Worm (Caenorhabditis elegans) whole organism, L4 larva: ENCODE data around the gene F08F8.10.
A peak's percentile ranks its signal among the peaks of the same experiment; 100 is the strongest.

Experiments used
- F26F4.8 ChIP-seq: fragments of 200-800 bp; sonication (Bioruptor generic); conservative IDR thresholded peaks from 2 replicates; pipeline ENCODE4 v1.3.6; 2022; ENCODE audit warnings: missing genetic modification characterization, missing compliant biosample characterization
- F49E8.2 ChIP-seq: sonication (generic microtip); optimal IDR thresholded peaks from 2 replicates; lab custom pipeline; 2016; ENCODE audit warnings: missing compliant biosample characterization, mild to moderate bottlenecking, missing genetic modification characterization, borderline replicate concordance
- R02D3.7 ChIP-seq: fragments of 150-350 bp; sonication (generic microtip); optimal IDR thresholded peaks from 3 replicates; lab custom pipeline; 2014; ENCODE audit warnings: missing biosample characterization, missing genetic modification characterization
- Y105C5A.15 ChIP-seq: fragments of 200-800 bp; sonication (Bioruptor generic); IDR thresholded peaks from 2 replicates; pipeline ENCODE4 v1.3.6; 2022; ENCODE audit warnings: missing genetic modification characterization, missing compliant biosample characterization
- Y48G9A.11 ChIP-seq: fragments of 200-800 bp; sonication (Bioruptor generic); IDR thresholded peaks from 2 replicates; pipeline ENCODE4 v1.3.6; 2022; ENCODE audit warnings: missing genetic modification reagents, missing genetic modification characterization, missing compliant biosample characterization
- Y75B8A.6 ChIP-seq: fragments of 200-800 bp; sonication (Bioruptor generic); IDR thresholded peaks from 2 replicates; pipeline ENCODE4 v1.3.6; 2022; ENCODE audit warnings: missing genetic modification reagents, missing genetic modification characterization, missing compliant biosample characterization
- ZK337.2 ChIP-seq: fragments of 200-800 bp; sonication (Bioruptor generic); IDR thresholded peaks from 2 replicates; pipeline ENCODE4 v1.3.6; 2022; ENCODE audit warnings: missing genetic modification reagents, missing genetic modification characterization, missing compliant biosample characterization
- aha-1 ChIP-seq: fragments of 150-350 bp; peaks from one replicate; lab custom pipeline; 2014; ENCODE audit warnings: missing biosample characterization, missing genetic modification characterization
- ama-1 ChIP-seq: fragments of 150-350 bp; optimal IDR thresholded peaks from 2 replicates; lab custom pipeline; 2014; ENCODE audit warnings: inconsistent platforms, mixed read lengths
- ceh-28 ChIP-seq: fragments of 150-350 bp; optimal IDR thresholded peaks from 2 replicates; lab custom pipeline; 2014; ENCODE audit warnings: missing biosample characterization, missing genetic modification reagents, missing genetic modification characterization
- ceh-32 ChIP-seq: sonication (generic microtip); optimal IDR thresholded peaks from 2 replicates; lab custom pipeline; 2016; ENCODE audit warnings: mild to moderate bottlenecking, missing genetic modification characterization, missing compliant biosample characterization; ENCODE audit not compliant: poor library complexity
- cey-2 ChIP-seq: sonication (generic microtip); optimal IDR thresholded peaks from 3 replicates; lab custom pipeline; 2017; ENCODE audit warnings: missing genetic modification characterization, mild to moderate bottlenecking, missing compliant biosample characterization, antibody characterized with exemption, borderline replicate concordance; ENCODE audit not compliant: insufficient read depth
- dpl-1 ChIP-seq: fragments of 150-350 bp; optimal IDR thresholded peaks from 2 replicates; lab custom pipeline; 2014; ENCODE audit warnings: missing biosample characterization, missing genetic modification reagents, missing genetic modification characterization
- egl-27 ChIP-seq: sonication (generic microtip); optimal IDR thresholded peaks from 3 replicates; lab custom pipeline; 2017; ENCODE audit warnings: missing biosample characterization, missing genetic modification reagents, missing genetic modification characterization
- egl-43 ChIP-seq: fragments of 200-800 bp; sonication (Bioruptor generic); IDR thresholded peaks from 2 replicates; pipeline ENCODE4 v1.3.6; 2022; ENCODE audit warnings: missing genetic modification reagents, missing genetic modification characterization, missing compliant biosample characterization
- hlh-11 ChIP-seq: fragments of 200-800 bp; sonication (Bioruptor generic); optimal IDR thresholded peaks from 2 replicates; lab custom pipeline; 2018; ENCODE audit warnings: mild to moderate bottlenecking, missing genetic modification characterization, missing compliant biosample characterization
- hlh-30 ChIP-seq: sonication (generic microtip); optimal IDR thresholded peaks from 2 replicates; lab custom pipeline; 2017; ENCODE audit warnings: antibody characterized with exemption, mild to moderate bottlenecking, missing genetic modification characterization, missing compliant biosample characterization; ENCODE audit not compliant: insufficient read depth
- lim-7 ChIP-seq: fragments of 200-800 bp; sonication (Bioruptor generic); IDR thresholded peaks from 2 replicates; pipeline ENCODE4 v1.3.6; 2022; ENCODE audit warnings: missing genetic modification characterization, missing compliant biosample characterization
- lin-1 ChIP-seq: fragments of 200-800 bp; sonication (Bioruptor generic); IDR thresholded peaks from 2 replicates; pipeline ENCODE4 v1.3.6; 2022; ENCODE audit warnings: missing genetic modification reagents, missing genetic modification characterization, missing compliant biosample characterization
- lin-39 ChIP-seq: fragments of 150-350 bp; optimal IDR thresholded peaks from 2 replicates; lab custom pipeline; 2014; ENCODE audit warnings: missing biosample characterization, missing genetic modification reagents, missing genetic modification characterization
- lsy-2 ChIP-seq, 2 experiments: fragments of 150-350 bp in 1 of 2; sonication (generic microtip) in 1 of 2; optimal IDR thresholded peaks; 2 replicates each; lab custom pipeline; 2014 to 2017; ENCODE audit warnings: missing biosample characterization in 2 of 2, missing genetic modification characterization in 2 of 2
- madf-9 ChIP-seq: fragments of 200-800 bp; sonication (Bioruptor generic); conservative IDR thresholded peaks from 2 replicates; pipeline ENCODE4 v1.3.6; 2022; ENCODE audit warnings: missing genetic modification reagents, missing genetic modification characterization, missing compliant biosample characterization
- nhr-11 ChIP-seq: fragments of 150-350 bp; optimal IDR thresholded peaks from 2 replicates; lab custom pipeline; 2014; ENCODE audit warnings: missing biosample characterization, missing genetic modification characterization
- nhr-25 ChIP-seq: sonication (generic microtip); optimal IDR thresholded peaks from 2 replicates; lab custom pipeline; 2017; ENCODE audit warnings: missing genetic modification characterization, mild to moderate bottlenecking, missing compliant biosample characterization, antibody characterized with exemption, moderate library complexity, borderline replicate concordance; ENCODE audit not compliant: insufficient read depth
- nhr-28 ChIP-seq: fragments of 150-350 bp; optimal IDR thresholded peaks from 2 replicates; lab custom pipeline; 2014; ENCODE audit warnings: missing biosample characterization, missing genetic modification characterization
- nhr-48 ChIP-seq: sonication (generic microtip); optimal IDR thresholded peaks from 2 replicates; lab custom pipeline; 2016; ENCODE audit warnings: mild to moderate bottlenecking, missing genetic modification characterization, missing compliant biosample characterization
- nhr-76 ChIP-seq: fragments of 150-350 bp; optimal IDR thresholded peaks from 2 replicates; lab custom pipeline; 2014; ENCODE audit warnings: missing biosample characterization, missing genetic modification characterization
- pha-4 ChIP-seq, 2 experiments: fragments of 150-350 bp in 1 of 2; fragments of 200-800 bp in 1 of 2; sonication (Bioruptor generic) in 1 of 2; IDR thresholded peaks in 1 of 2; optimal IDR thresholded peaks in 1 of 2; 2 replicates each; pipeline versions ENCODE4 v1.3.6 to Lab custom; 2014 to 2022; ENCODE audit warnings: missing genetic modification characterization in 2 of 2, missing genetic modification reagents in 2 of 2, missing biosample characterization in 1 of 2, missing compliant biosample characterization in 1 of 2
- saeg-2 ChIP-seq: fragments of 200-800 bp; sonication (Bioruptor generic); IDR thresholded peaks from 2 replicates; pipeline ENCODE4 v1.3.6; 2022; ENCODE audit warnings: missing genetic modification reagents, missing genetic modification characterization, missing compliant biosample characterization
- sdz-12 ChIP-seq: fragments of 200-800 bp; sonication (Bioruptor generic); optimal IDR thresholded peaks from 2 replicates; lab custom pipeline; 2018; ENCODE audit warnings: mild to moderate bottlenecking, missing genetic modification characterization, missing compliant biosample characterization
- snpc-4 ChIP-seq: fragments of 150-350 bp; optimal IDR thresholded peaks from 2 replicates; lab custom pipeline; 2014; ENCODE audit warnings: missing biosample characterization, missing genetic modification characterization
- tra-1 ChIP-seq: fragments of 200-800 bp; sonication (Bioruptor generic); IDR thresholded peaks from 2 replicates; pipeline ENCODE4 v1.3.6; 2022; ENCODE audit warnings: missing genetic modification reagents, missing genetic modification characterization, missing compliant biosample characterization
- unc-130 ChIP-seq: sonication (generic microtip); optimal IDR thresholded peaks from 2 replicates; lab custom pipeline; 2016; ENCODE audit warnings: missing genetic modification reagents, missing genetic modification characterization, missing compliant biosample characterization
- unc-62 ChIP-seq, 3 experiments: fragments of 150-350 bp in 1 of 3; sonication (generic microtip); optimal IDR thresholded peaks in 2 of 3; peaks in 1 of 3; 1 replicate in 1 of 3; 2 replicates in 2 of 3; lab custom pipeline; 2014 to 2017; ENCODE audit warnings: missing biosample characterization in 3 of 3, missing genetic modification characterization in 3 of 3, missing genetic modification reagents in 3 of 3, missing genotype in 1 of 3
- ztf-11 ChIP-seq: fragments of 150-350 bp; optimal IDR thresholded peaks from 2 replicates; lab custom pipeline; 2014; ENCODE audit warnings: missing biosample characterization, missing genetic modification characterization
- ztf-7 ChIP-seq: fragments of 150-350 bp; optimal IDR thresholded peaks from 2 replicates; lab custom pipeline; 2014; ENCODE audit warnings: missing biosample characterization, missing genetic modification characterization

F08F8.10 gene

DNA sequence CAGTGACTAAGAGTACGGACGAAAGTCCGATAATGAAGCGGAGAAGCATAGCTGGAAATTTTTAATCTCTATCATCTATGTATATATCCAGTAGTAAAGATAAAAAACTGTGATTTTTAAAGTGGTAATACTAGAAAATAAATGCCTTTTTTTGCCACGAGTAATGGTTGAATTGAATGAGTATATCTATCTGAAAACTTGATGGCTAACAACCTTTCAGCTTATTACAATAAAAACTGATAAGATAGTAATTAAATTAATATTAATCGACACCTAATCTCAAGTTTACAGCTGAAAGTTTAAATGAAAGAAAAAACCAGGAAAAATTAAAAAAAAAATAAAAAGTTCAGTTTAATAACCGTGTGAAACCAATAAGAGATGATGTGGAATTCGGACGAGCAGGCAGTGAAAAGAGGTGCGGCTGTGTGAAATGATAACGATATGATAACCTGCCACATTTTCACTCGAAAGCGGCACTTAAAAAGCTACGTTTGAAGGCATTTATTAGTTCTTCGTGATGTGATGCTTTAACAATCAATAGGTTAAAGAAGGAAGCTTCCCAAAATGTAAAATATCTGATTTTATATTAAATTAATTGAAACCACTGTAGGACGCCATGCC lies 42.2 kb downstream of the F08F8.10 start, which contains the start of gene nspg-6 (continued):
- no peak for TF ChIP-seq F49E8.2 (tag; lab: Kevin White, UChicago)

- TF ChIP-seq dpl-1 (no peak), aha-1 (peak; percentile 93)
Measured at ce11 chrIII:7314473-7314872, 42.7 kb downstream of the F08F8.10 start.

- peak; percentile 20 for TF ChIP-seq unc-130 (GFP tag; lab: Kevin White, UChicago)
- TF ChIP-seq nhr-11 (tag; lab: Kevin White, UChicago): no peak
Measured at ce11 chrIII:7310662-7311340, 46.4 kb downstream of the F08F8.10 start, which contains the start of the genes F56C9.6 and F56C9.3. Gene F56C9.6 (minus strand): TSS chrIII:7310773. Gene F56C9.3 (plus strand): TSS chrIII:7311290.

- TF ChIP-seq ZK337.2: no peak
- TF ChIP-seq unc-62 (GFP tag; optimal IDR thresholded peaks at IDR 0.05 in 1 of 2; lab: Kevin White, UChicago): peak in 1 of 2 experiments; percentile 60
- no peak for TF ChIP-seq unc-62 (tag; optimal IDR thresholded peaks at IDR 0.05; lab: Kevin White, UChicago)
- peak; percentile 38 for TF ChIP-seq ceh-28 (tag; lab: Kevin White, UChicago)
Measured at ce11 chrIII:7308600-7309109, 48.5 kb downstream of the F08F8.10 start, which contains the start of gene acbp-4. Gene acbp-4 (minus strand): TSS chrIII:7309109.

DNA sequence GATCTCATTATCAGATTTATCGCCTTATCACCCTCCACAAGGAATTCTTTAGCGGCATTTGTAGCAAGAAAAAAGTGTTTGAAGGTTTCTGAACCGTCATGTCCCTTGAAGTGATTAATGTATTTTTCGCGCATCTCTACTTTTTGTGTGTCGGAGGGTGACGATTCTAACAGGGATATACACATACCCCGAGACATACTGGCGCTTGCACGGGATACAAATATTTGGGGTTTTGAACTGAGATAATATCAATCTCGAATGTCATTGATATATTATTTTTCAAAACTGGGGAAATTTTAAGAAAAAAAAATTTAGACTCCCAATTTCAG lies 51.6 kb downstream of the F08F8.10 start:
- peak; percentile 57 for TF ChIP-seq hlh-30 (tag; lab: Kevin White, UChicago)
- TF ChIP-seq lin-1 (GFP tag; lab: Robert Waterston, UW): no peak
- no peak for TF ChIP-seq ztf-7
- TF ChIP-seq Y48G9A.11 (GFP tag; lab: Robert Waterston, UW): no peak
- no peak for TF ChIP-seq cey-2 (tag; lab: Kevin White, UChicago)
- TF ChIP-seq saeg-2 (GFP tag; lab: Robert Waterston, UW): no peak
- TF ChIP-seq sdz-12 (GFP tag; lab: Kevin White, UChicago): no peak
- TF ChIP-seq pha-4 (GFP tag; IDR thresholded peaks at IDR 0.05; lab: Robert Waterston, UW): no peak
- no peak for TF ChIP-seq pha-4 (tag; optimal IDR thresholded peaks at IDR 0.05; lab: Kevin White, UChicago)
- no peak for TF ChIP-seq nhr-48 (tag; lab: Kevin White, UChicago)
- peak; percentile 72 for TF ChIP-seq nhr-28 (tag; lab: Kevin White, UChicago)
- TF ChIP-seq nhr-25 (tag; lab: Kevin White, UChicago): no peak
- TF ChIP-seq lsy-2 (tag; optimal IDR thresholded peaks at IDR 0.05; lab: Kevin White, UChicago): no peak
- peak; percentile 31 for TF ChIP-seq hlh-11
- TF ChIP-seq ztf-11 (tag; lab: Kevin White, UChicago): no peak
- peak; percentile 24 for TF ChIP-seq aha-1
- peak in 1 of 2 experiments; percentile 43 for TF ChIP-seq unc-62 (GFP tag; optimal IDR thresholded peaks at IDR 0.05 in 1 of 2; lab: Kevin White, UChicago)
- no peak for TF ChIP-seq unc-62 (tag; optimal IDR thresholded peaks at IDR 0.05; lab: Kevin White, UChicago)
- TF ChIP-seq Y75B8A.6 (GFP tag; lab: Robert Waterston, UW): no peak
- no peak for TF ChIP-seq Y105C5A.15 (GFP tag; lab: Robert Waterston, UW)
- no peak for TF ChIP-seq ama-1 (lab: Kevin White, UChicago)
- TF ChIP-seq egl-43 (GFP tag; lab: Robert Waterston, UW): no peak
- no peak for TF ChIP-seq ceh-32 (tag; lab: Kevin White, UChicago)
- no peak for TF ChIP-seq tra-1 (GFP tag; lab: Robert Waterston, UW)
- TF ChIP-seq F26F4.8: no peak
- TF ChIP-seq lim-7: no peak
- TF ChIP-seq lin-39: no peak
- TF ChIP-seq madf-9: no peak
- TF ChIP-seq snpc-4: no peak
- no peak for TF ChIP-seq R02D3.7
- no peak for TF ChIP-seq egl-27 (tag; lab: Kevin White, UChicago)
- no peak for TF ChIP-seq nhr-76
